Worm (Caenorhabditis elegans) whole organism, young adult: ENCODE data around the gene ZK1037.6.

ENCODE experiments used
- B0336.3 ChIP-seq: fragments of 200-800 bp; sonication (Bioruptor generic); IDR thresholded peaks from 2 replicates; pipeline ENCODE4 v1.3.6; 2022; ENCODE audit warnings: missing genetic modification characterization, missing compliant biosample characterization
- C17E4.6 ChIP-seq: fragments of 200-800 bp; sonication (Bioruptor generic); IDR thresholded peaks from 2 replicates; pipeline ENCODE4 v1.3.6; 2022; ENCODE audit warnings: missing genetic modification reagents, missing genetic modification characterization, missing compliant biosample characterization
- F23B12.7 ChIP-seq: sonication (generic microtip); optimal IDR thresholded peaks from 2 replicates; lab custom pipeline; 2017; ENCODE audit warnings: missing genetic modification characterization, mild to moderate bottlenecking, missing compliant biosample characterization, antibody characterized with exemption, moderate library complexity; ENCODE audit not compliant: insufficient read depth
- F39B2.1 ChIP-seq: fragments of 200-800 bp; sonication (Bioruptor generic); IDR thresholded peaks from 2 replicates; pipeline ENCODE4 v1.3.6; 2022; ENCODE audit warnings: missing genetic modification reagents, missing genetic modification characterization, missing compliant biosample characterization
- K12H6.12 ChIP-seq: fragments of 200-800 bp; sonication (Bioruptor generic); optimal IDR thresholded peaks from 2 replicates; lab custom pipeline; 2018; ENCODE audit warnings: mild to moderate bottlenecking, missing genetic modification characterization, missing compliant biosample characterization
- T07F8.4 ChIP-seq: sonication (generic microtip); optimal IDR thresholded peaks from 2 replicates; lab custom pipeline; 2016; ENCODE audit warnings: mild to moderate bottlenecking, missing genetic modification characterization, moderate library complexity, missing compliant biosample characterization
- Y95B8A.8 ChIP-seq: fragments of 200-800 bp; sonication (Bioruptor generic); IDR thresholded peaks from 2 replicates; pipeline ENCODE4 v1.3.6; 2022; ENCODE audit warnings: missing genetic modification reagents, missing genetic modification characterization, missing compliant biosample characterization
- attf-3 ChIP-seq: fragments of 200-800 bp; sonication (Bioruptor generic); conservative IDR thresholded peaks from 2 replicates; pipeline ENCODE4 v1.3.6; 2022; ENCODE audit warnings: missing genetic modification reagents, missing genetic modification characterization, missing compliant biosample characterization
- attf-5 ChIP-seq: fragments of 200-800 bp; sonication (Bioruptor generic); optimal IDR thresholded peaks from 2 replicates; lab custom pipeline; 2018; ENCODE audit warnings: mild to moderate bottlenecking, missing genetic modification characterization, missing compliant biosample characterization
- bed-1 ChIP-seq: fragments of 200-800 bp; sonication (Bioruptor generic); IDR thresholded peaks from 2 replicates; pipeline ENCODE4 v1.3.6; 2022; ENCODE audit warnings: missing genetic modification reagents, missing genetic modification characterization, missing compliant biosample characterization
- ccch-3 ChIP-seq: fragments of 200-800 bp; sonication (Bioruptor generic); optimal IDR thresholded peaks from 2 replicates; lab custom pipeline; 2018; ENCODE audit warnings: mild to moderate bottlenecking, missing genetic modification characterization, missing compliant biosample characterization
- ceh-100 ChIP-seq: fragments of 200-800 bp; sonication (Bioruptor generic); IDR thresholded peaks from 2 replicates; pipeline ENCODE4 v1.3.6; 2022; ENCODE audit warnings: missing genetic modification reagents, missing genetic modification characterization, missing compliant biosample characterization
- chd-7 ChIP-seq: sonication (generic microtip); optimal IDR thresholded peaks from 2 replicates; lab custom pipeline; 2016; ENCODE audit warnings: mild to moderate bottlenecking, missing genetic modification characterization, moderate library complexity, missing compliant biosample characterization
- die-1 ChIP-seq: sonication (generic microtip); optimal IDR thresholded peaks from 2 replicates; lab custom pipeline; 2016; ENCODE audit warnings: missing genotype, mild to moderate bottlenecking, missing genetic modification characterization, missing compliant biosample characterization
- egl-44 ChIP-seq: fragments of 200-800 bp; sonication (Bioruptor generic); IDR thresholded peaks from 2 replicates; pipeline ENCODE4 v1.3.6; 2022; ENCODE audit warnings: missing genetic modification reagents, missing genetic modification characterization, missing compliant biosample characterization
- gei-17 ChIP-seq: fragments of 200-800 bp; sonication (Bioruptor generic); optimal IDR thresholded peaks from 2 replicates; lab custom pipeline; 2018; ENCODE audit warnings: mild to moderate bottlenecking, missing genetic modification characterization, missing compliant biosample characterization
- hlh-26 ChIP-seq: fragments of 200-800 bp; sonication (Bioruptor generic); conservative IDR thresholded peaks from 2 replicates; pipeline ENCODE4 v1.3.6; 2022; ENCODE audit warnings: missing genetic modification reagents, missing genetic modification characterization, missing compliant biosample characterization
- hmg-20 ChIP-seq: fragments of 200-800 bp; sonication (Bioruptor generic); IDR thresholded peaks from 2 replicates; pipeline ENCODE4 v1.3.6; 2022; ENCODE audit warnings: missing genetic modification reagents, missing genetic modification characterization, missing compliant biosample characterization
- hrde-1 ChIP-seq: sonication (generic microtip); optimal IDR thresholded peaks from 2 replicates; lab custom pipeline; 2016; ENCODE audit warnings: missing genetic modification characterization, mild to moderate bottlenecking, missing compliant biosample characterization, moderate library complexity, missing genotype, missing genetic modification reagents, borderline replicate concordance
- hsf-1 ChIP-seq: fragments of 200-800 bp; sonication (Bioruptor generic); IDR thresholded peaks from 2 replicates; pipeline ENCODE4 v1.3.6; 2022; ENCODE audit warnings: missing genetic modification reagents, missing genetic modification characterization, missing compliant biosample characterization
- lin-40 ChIP-seq: sonication (generic microtip); optimal IDR thresholded peaks from 2 replicates; lab custom pipeline; 2016; ENCODE audit warnings: missing genetic modification characterization, mild to moderate bottlenecking, missing compliant biosample characterization, missing genotype, missing genetic modification reagents
- madf-3 ChIP-seq: fragments of 200-800 bp; sonication (Bioruptor generic); IDR thresholded peaks from 2 replicates; pipeline ENCODE4 v1.3.6; 2022; ENCODE audit warnings: missing genetic modification reagents, missing genetic modification characterization, missing compliant biosample characterization
- nhr-27 ChIP-seq: fragments of 200-800 bp; sonication (Bioruptor generic); optimal IDR thresholded peaks from 2 replicates; lab custom pipeline; 2018; ENCODE audit warnings: mild to moderate bottlenecking, missing genetic modification characterization, moderate library complexity, missing compliant biosample characterization
- nhr-80 ChIP-seq: sonication (generic microtip); optimal IDR thresholded peaks from 2 replicates; lab custom pipeline; 2016; ENCODE audit warnings: missing genetic modification characterization, missing compliant biosample characterization
- rec-8 ChIP-seq, 2 experiments: sonication (generic microtip); optimal IDR thresholded peaks; 2 replicates each; lab custom pipeline; 2016; ENCODE audit warnings: mild to moderate bottlenecking in 2 of 2, missing genetic modification characterization in 2 of 2, missing genetic modification reagents in 2 of 2, missing genotype in 2 of 2, missing biosample characterization in 1 of 2, missing compliant biosample characterization in 1 of 2, moderate library complexity in 1 of 2
- rpc-1 ChIP-seq, 2 experiments: fragments of 150-350 bp in 1 of 2; sonication (generic microtip) in 1 of 2; optimal IDR thresholded peaks; 2 replicates each; lab custom pipeline; 2014 to 2018; ENCODE audit warnings: missing biosample characterization in 1 of 2, missing genetic modification characterization in 1 of 2, missing genetic modification reagents in 1 of 2, missing genotype in 1 of 2
- snpc-1.1 ChIP-seq: sonication (generic microtip); optimal IDR thresholded peaks from 2 replicates; lab custom pipeline; 2017; ENCODE audit warnings: missing genetic modification characterization, mild to moderate bottlenecking, missing compliant biosample characterization, antibody characterized with exemption, moderate library complexity, missing genotype, missing genetic modification reagents; ENCODE audit not compliant: insufficient read depth
- snpc-1.3 ChIP-seq: sonication (generic microtip); optimal IDR thresholded peaks from 2 replicates; lab custom pipeline; 2017; ENCODE audit warnings: missing genetic modification characterization, mild to moderate bottlenecking, missing compliant biosample characterization, antibody characterized with exemption, moderate library complexity, missing genotype, missing genetic modification reagents; ENCODE audit not compliant: insufficient read depth
- snpc-3.4 ChIP-seq: sonication (generic microtip); optimal IDR thresholded peaks from 2 replicates; lab custom pipeline; 2017; ENCODE audit warnings: missing genetic modification characterization, mild to moderate bottlenecking, missing compliant biosample characterization, antibody characterized with exemption, moderate library complexity, missing genotype, missing genetic modification reagents
- unc-130 ChIP-seq: sonication (generic microtip); optimal IDR thresholded peaks from 2 replicates; lab custom pipeline; 2016; ENCODE audit warnings: missing genetic modification reagents, missing genetic modification characterization, missing compliant biosample characterization
- zfh-2 ChIP-seq: fragments of 200-800 bp; sonication (Bioruptor generic); conservative IDR thresholded peaks from 2 replicates; pipeline ENCODE4 v1.3.6; 2022; ENCODE audit warnings: missing genetic modification reagents, missing genetic modification characterization, missing compliant biosample characterization
- ztf-18 ChIP-seq: sonication (generic microtip); optimal IDR thresholded peaks from 2 replicates; lab custom pipeline; 2016; ENCODE audit warnings: missing genotype, mild to moderate bottlenecking, missing genetic modification characterization, missing compliant biosample characterization

ZK1037.6 gene

DNA sequence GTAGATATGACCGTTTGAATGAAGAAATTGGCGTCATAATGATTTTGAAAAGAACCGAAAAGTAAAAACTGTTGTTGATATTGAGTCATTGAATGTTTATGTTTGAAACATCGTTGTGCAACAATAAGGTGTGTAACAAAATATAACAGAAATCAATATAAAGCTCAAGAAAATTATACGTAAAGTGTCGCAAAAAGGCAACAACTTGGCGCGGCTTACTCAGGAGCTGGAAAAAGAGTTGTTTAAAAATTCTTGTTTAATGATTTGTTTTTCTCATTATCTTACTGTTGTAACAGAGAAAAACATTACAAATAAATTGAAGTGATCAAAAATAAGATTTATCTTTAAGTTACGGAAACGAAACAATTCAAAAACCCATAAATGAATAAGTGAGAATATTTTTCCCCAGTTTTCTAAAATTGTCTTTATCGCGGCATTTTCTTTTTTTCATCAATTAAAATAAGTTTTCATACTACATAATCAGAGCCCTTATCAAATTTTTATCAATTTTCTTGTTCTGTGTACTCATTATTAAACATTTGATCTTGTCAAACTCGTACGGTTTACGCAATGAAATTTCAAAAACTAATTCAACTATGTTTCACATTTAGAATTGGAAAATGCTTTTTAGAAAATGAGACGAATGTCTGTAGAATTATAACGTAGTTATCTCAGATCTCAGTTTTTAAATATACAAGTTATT lies at the start of gene ZK1037.6:
Gene ZK1037.6, minus strand, starts transcription at position 51 of the 703 bp plus-strand sequence.
- no peak for TF ChIP-seq ceh-100 (GFP tag; lab: Robert Waterston, UW)
- TF ChIP-seq snpc-1.1 (tag; lab: Kevin White, UChicago): no peak
- no peak for TF ChIP-seq die-1 (tag; lab: Kevin White, UChicago)
- no peak for TF ChIP-seq F23B12.7 (tag; lab: Kevin White, UChicago)
- TF ChIP-seq rec-8 (tag; optimal IDR thresholded peaks at IDR 0.05; lab: Kevin White, UChicago): no peak
- no peak for TF ChIP-seq snpc-3.4 (tag; lab: Kevin White, UChicago)
- TF ChIP-seq K12H6.12 (tag; lab: Kevin White, UChicago): no peak

DNA sequence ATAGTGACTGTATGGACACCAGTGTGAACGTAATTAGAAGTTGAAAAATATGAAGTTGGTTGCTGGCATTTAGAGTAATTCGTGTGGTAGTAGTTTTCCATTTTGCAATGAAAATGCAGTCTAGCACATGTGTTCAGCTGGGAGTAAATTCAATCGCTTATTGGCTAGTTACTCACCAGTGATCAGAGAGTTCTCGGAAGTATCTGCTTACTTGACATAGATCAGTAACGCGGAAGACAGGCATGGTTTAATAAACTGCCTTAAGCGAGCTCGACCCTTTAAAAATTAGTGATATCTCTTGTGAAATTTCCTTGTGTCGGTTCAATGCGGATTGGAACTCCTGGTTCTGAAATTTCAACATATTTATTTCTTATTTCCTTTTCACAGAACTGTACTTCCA lies 48.6 kb upstream of the ZK1037.6 start, which contains the start of gene srh-52:
Gene srh-52, minus strand, starts transcription at position 101 of the 400 bp plus-strand sequence.
- TF ChIP-seq snpc-3.4 (tag; lab: Kevin White, UChicago) (no peak), F39B2.1 (GFP tag; lab: Robert Waterston, UW) (no peak), chd-7 (tag; lab: Kevin White, UChicago) (no peak), hmg-20 (GFP tag; lab: Robert Waterston, UW) (no peak)

DNA sequence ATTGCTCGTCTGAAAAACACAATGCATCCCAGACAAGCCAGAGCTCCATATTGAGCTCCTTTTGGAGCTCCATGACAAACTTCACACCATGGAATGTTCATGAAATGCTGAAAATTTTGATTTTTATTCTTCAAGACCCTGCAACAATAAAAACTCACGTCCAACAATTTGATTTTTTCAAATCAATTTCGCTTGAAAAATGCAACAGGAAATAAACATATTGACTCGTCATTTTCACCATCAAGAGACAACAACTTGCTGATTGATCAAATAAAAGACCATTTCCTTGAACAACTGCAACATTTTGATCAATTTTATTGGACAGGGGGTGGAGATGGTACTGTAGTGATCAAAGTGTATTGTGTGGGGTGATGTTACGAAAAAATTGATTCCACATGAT lies 42.1 kb upstream of the ZK1037.6 start, which contains the start of gene nhr-269:
Gene nhr-269, minus strand, starts transcription at position 101 of the 400 bp plus-strand sequence.
- TF ChIP-seq ztf-18 (tag; lab: Kevin White, UChicago) (no peak), snpc-1.3 (tag; lab: Kevin White, UChicago) (no peak), C17E4.6 (GFP tag; lab: Robert Waterston, UW) (no peak), snpc-1.1 (tag; lab: Kevin White, UChicago) (no peak), hrde-1 (tag; lab: Kevin White, UChicago) (no peak), unc-130 (GFP tag; lab: Kevin White, UChicago) (no peak), hsf-1 (GFP tag; lab: Robert Waterston, UW) (no peak), ccch-3 (GFP tag; lab: Kevin White, UChicago) (no peak), ceh-100 (GFP tag; lab: Robert Waterston, UW) (no peak), zfh-2 (GFP tag; lab: Robert Waterston, UW) (no peak), nhr-27 (tag; lab: Kevin White, UChicago) (no peak), T07F8.4 (no peak), attf-5 (GFP tag; lab: Kevin White, UChicago) (no peak), Y95B8A.8 (GFP tag; lab: Robert Waterston, UW) (no peak), gei-17 (GFP tag; lab: Kevin White, UChicago) (no peak), hlh-26 (GFP tag; lab: Robert Waterston, UW) (no peak), rpc-1 (optimal IDR thresholded peaks at IDR 0.05; lab: Kevin White, UChicago) (no peak), rpc-1 (tag; optimal IDR thresholded peaks at IDR 0.05; lab: Kevin White, UChicago) (no peak), attf-3 (GFP tag; lab: Robert Waterston, UW) (no peak), B0336.3 (GFP tag; lab: Robert Waterston, UW) (no peak), lin-40 (tag; lab: Kevin White, UChicago) (no peak)

DNA sequence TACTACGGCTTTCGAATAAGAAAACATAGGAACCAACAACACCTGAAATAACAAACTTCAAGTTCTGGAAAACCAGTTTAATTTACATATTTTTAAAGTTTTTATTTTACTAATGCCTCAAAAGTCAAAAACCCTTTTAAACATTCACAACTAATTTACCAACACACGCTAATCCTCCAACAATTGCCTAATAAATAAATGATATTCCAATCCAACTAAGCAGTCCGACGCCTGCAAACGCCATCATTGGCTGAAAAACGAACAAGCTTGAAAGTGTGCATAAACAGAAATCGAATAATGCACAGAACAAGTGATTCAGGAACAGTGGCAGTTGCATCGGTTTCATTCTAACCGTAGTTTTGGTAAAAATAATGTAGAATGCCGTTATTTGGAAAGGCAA lies 40.2 kb upstream of the ZK1037.6 start:
- TF ChIP-seq nhr-80 (tag; lab: Kevin White, UChicago) (no peak), madf-3 (GFP tag; lab: Robert Waterston, UW) (no peak), bed-1 (no peak), egl-44 (no peak)
